Fruit fly (Drosophila melanogaster): ENCODE measurements around the gene Ctr1C.

DNA sequence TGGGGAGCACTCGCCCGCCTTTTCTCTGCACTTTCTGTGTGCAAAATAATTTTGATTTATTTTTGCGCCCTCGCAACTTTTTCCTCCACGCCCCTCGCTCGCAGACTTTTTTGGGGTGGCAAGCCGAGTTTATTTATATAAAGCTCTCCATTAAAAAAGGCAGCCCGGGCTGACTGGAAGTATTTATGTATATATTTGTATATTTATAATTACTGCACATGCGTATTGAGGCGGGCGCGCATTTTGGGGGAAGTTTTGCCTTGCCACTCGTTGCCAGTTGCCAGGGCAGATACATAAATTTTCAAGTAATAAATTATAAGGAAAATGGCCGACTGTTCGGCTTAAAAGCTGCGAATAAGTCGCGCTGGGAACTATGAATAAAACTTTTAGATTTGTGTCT is 35.5 kb downstream of the Ctr1C start:
- TF ChIP-seq luna (GFP tag; optimal IDR thresholded peaks at IDR 0.05): no peak
- TF ChIP-seq CG9215 (GFP tag; IDR thresholded peaks at IDR 0.05): no peak
- TF ChIP-seq esg (GFP tag; conservative IDR thresholded peaks at IDR 0.05): no peak
- no peak for TF ChIP-seq hkb (optimal IDR thresholded peaks at IDR 0.05)
- TF ChIP-seq hkb (GFP tag; IDR thresholded peaks at IDR 0.05): no peak
- no peak for TF ChIP-seq dysf (GFP tag; IDR thresholded peaks at IDR 0.05)
- TF ChIP-seq CG30020 (tag; optimal IDR thresholded peaks at IDR 0.05): no peak
- TF ChIP-seq Gug (GFP tag; IDR thresholded peaks at IDR 0.05): no peak
- no peak for TF ChIP-seq CG13775 (GFP tag; optimal IDR thresholded peaks at IDR 0.05)

Data from whole organism, embryonic.